Worm (Caenorhabditis elegans): ENCODE data around the gene str-116.

DNA sequence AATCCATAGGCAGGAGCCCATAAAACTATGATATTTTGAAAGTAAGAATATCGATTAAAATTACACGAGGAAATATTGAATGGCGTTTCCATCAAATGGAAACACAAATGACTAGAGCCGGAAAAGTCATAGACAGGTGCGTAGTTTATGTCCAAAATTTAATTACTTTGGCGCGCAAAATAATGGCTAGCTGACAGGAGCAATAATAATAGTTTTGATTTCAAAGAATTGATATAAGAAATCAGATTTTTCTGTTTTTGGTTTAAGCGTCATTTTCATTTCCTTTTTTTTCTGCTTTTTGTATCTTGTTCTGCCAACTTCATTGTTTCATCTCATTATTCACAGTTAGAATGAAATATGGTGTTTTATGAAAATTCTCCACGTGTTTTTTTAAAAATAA is 3.8 kb upstream of the str-116 start, which contains the start of gene F07B10.4:
- TF ChIP-seq blmp-1 (tag; optimal IDR thresholded peaks at IDR 0.05) (no peak), mab-5 (tag; optimal IDR thresholded peaks at IDR 0.05) (no peak), hlh-1 (tag; optimal IDR thresholded peaks at IDR 0.05) (no peak), nhr-28 (tag; optimal IDR thresholded peaks at IDR 0.05) (no peak), nhr-12 (tag; optimal IDR thresholded peaks at IDR 0.05) (no peak), pha-4 (tag; optimal IDR thresholded peaks at IDR 0.05) (no peak), ztf-11 (tag; optimal IDR thresholded peaks at IDR 0.05) (no peak), unc-39 (tag; optimal IDR thresholded peaks at IDR 0.05) (no peak), ham-2 (GFP tag; optimal IDR thresholded peaks at IDR 0.05) (no peak), elt-1 (tag; optimal IDR thresholded peaks at IDR 0.05; ENCODE audit: borderline replicate concordance, insufficient read depth) (no peak), snpc-4 (tag; optimal IDR thresholded peaks at IDR 0.05) (no peak), elt-3 (tag; optimal IDR thresholded peaks at IDR 0.05) (no peak)
